Worm (Caenorhabditis elegans): ENCODE data around the gene rmd-1.
A peak's percentile ranks its signal among the peaks of the same experiment; 100 is the strongest.

The rmd-1 gene

ce11 chrIII:9764718-9765117 is 5.8 kb downstream of the rmd-1 start:
- TF ChIP-seq tab-1 (GFP tag; IDR thresholded peaks at IDR 0.05) = 0 out of 2 replicates have a peak, but pooled peaks have one; percentile 59
- TF ChIP-seq klf-2 (GFP tag; conservative IDR thresholded peaks at IDR 0.05) = no peak

- TF ChIP-seq med-1 (GFP tag; optimal IDR thresholded peaks at IDR 0.05; ENCODE audit: insufficient read depth) = no peak
- TF ChIP-seq ztf-23 (GFP tag; IDR thresholded peaks at IDR 0.05) = peak; percentile 83
- peak; percentile 28 for TF ChIP-seq T22C8.4 (GFP tag; IDR thresholded peaks at IDR 0.05)
- peak; percentile 97 for TF ChIP-seq cog-1 (tag; optimal IDR thresholded peaks at IDR 0.05)
- peak; percentile 96 for TF ChIP-seq flt-1 (GFP tag; IDR thresholded peaks at IDR 0.05)
- peak; percentile 64 for TF ChIP-seq ztf-29 (GFP tag; IDR thresholded peaks at IDR 0.05)
- TF ChIP-seq klf-2 (GFP tag; conservative IDR thresholded peaks at IDR 0.05) = peak; percentile 56; the same call in 1 of the 2 replicates
- TF ChIP-seq ref-1 (GFP tag; conservative IDR thresholded peaks at IDR 0.05) = peak; percentile 60; the same call in 1 of the 2 replicates
- TF ChIP-seq tab-1 (GFP tag; IDR thresholded peaks at IDR 0.05) = peak; percentile 77
These were observed 6.6 kb downstream of the rmd-1 start for ce11 chrIII:9765465-9765900.

- TF ChIP-seq T22C8.4 (GFP tag; IDR thresholded peaks at IDR 0.05) (peak; percentile 88), flt-1 (GFP tag; IDR thresholded peaks at IDR 0.05) (no peak), ref-1 (GFP tag; conservative IDR thresholded peaks at IDR 0.05) (no peak), ztf-23 (GFP tag; IDR thresholded peaks at IDR 0.05) (peak; percentile 16; the same call in 1 of the 2 replicates)
These were observed 7.3 kb downstream of the rmd-1 start, which contains the start of gene cbp-1 for ce11 chrIII:9766175-9766574. Gene cbp-1, plus strand, starts transcription at chrIII:9766509.

- TF ChIP-seq ref-1 (GFP tag; conservative IDR thresholded peaks at IDR 0.05) (no peak), T22C8.4 (GFP tag; IDR thresholded peaks at IDR 0.05) (no peak), ztf-29 (GFP tag; IDR thresholded peaks at IDR 0.05) (no peak), flt-1 (GFP tag; IDR thresholded peaks at IDR 0.05) (0 out of 2 replicates have a peak, but pooled peaks have one; percentile 59), klf-2 (GFP tag; conservative IDR thresholded peaks at IDR 0.05) (no peak), tab-1 (GFP tag; IDR thresholded peaks at IDR 0.05) (no peak)
These were observed 8.2 kb downstream of the rmd-1 start for ce11 chrIII:9767095-9767494.

ce11 chrIII:9768023-9768422 is 9.1 kb downstream of the rmd-1 start:
- no peak for TF ChIP-seq ztf-23 (GFP tag; IDR thresholded peaks at IDR 0.05)
- 0 out of 2 replicates have a peak, but pooled peaks have one; percentile 50 for TF ChIP-seq flt-1 (GFP tag; IDR thresholded peaks at IDR 0.05)
- no peak for TF ChIP-seq ref-1 (GFP tag; conservative IDR thresholded peaks at IDR 0.05)
- TF ChIP-seq tab-1 (GFP tag; IDR thresholded peaks at IDR 0.05) = no peak

- TF ChIP-seq tab-1 (GFP tag; IDR thresholded peaks at IDR 0.05) (no peak), ztf-29 (GFP tag; IDR thresholded peaks at IDR 0.05) (no peak), med-1 (GFP tag; optimal IDR thresholded peaks at IDR 0.05; ENCODE audit: insufficient read depth) (no peak), ztf-23 (GFP tag; IDR thresholded peaks at IDR 0.05) (no peak), klf-2 (GFP tag; conservative IDR thresholded peaks at IDR 0.05) (no peak)
These were observed 11.7 kb downstream of the rmd-1 start for ce11 chrIII:9770590-9770989.

- TF ChIP-seq med-1 (GFP tag; optimal IDR thresholded peaks at IDR 0.05; ENCODE audit: insufficient read depth) = no peak
- no peak for TF ChIP-seq ztf-23 (GFP tag; IDR thresholded peaks at IDR 0.05)
- no peak for TF ChIP-seq flt-1 (GFP tag; IDR thresholded peaks at IDR 0.05)
- TF ChIP-seq ref-1 (GFP tag; conservative IDR thresholded peaks at IDR 0.05) = no peak
- no peak for TF ChIP-seq tab-1 (GFP tag; IDR thresholded peaks at IDR 0.05)
- no peak for TF ChIP-seq ztf-29 (GFP tag; IDR thresholded peaks at IDR 0.05)
- TF ChIP-seq klf-2 (GFP tag; conservative IDR thresholded peaks at IDR 0.05) = no peak
- no peak for TF ChIP-seq cog-1 (tag; optimal IDR thresholded peaks at IDR 0.05)
- no peak for TF ChIP-seq T22C8.4 (GFP tag; IDR thresholded peaks at IDR 0.05)
These were observed 13.5 kb downstream of the rmd-1 start for ce11 chrIII:9772394-9772793.

- TF ChIP-seq cog-1 (tag; optimal IDR thresholded peaks at IDR 0.05) = no peak
These were observed 17.0 kb downstream of the rmd-1 start for ce11 chrIII:9775916-9776315.

- TF ChIP-seq ref-1 (GFP tag; conservative IDR thresholded peaks at IDR 0.05) (no peak), flt-1 (GFP tag; IDR thresholded peaks at IDR 0.05) (0 out of 2 replicates have a peak, but pooled peaks have one; percentile 39), cog-1 (tag; optimal IDR thresholded peaks at IDR 0.05) (no peak), klf-2 (GFP tag; conservative IDR thresholded peaks at IDR 0.05) (no peak), tab-1 (GFP tag; IDR thresholded peaks at IDR 0.05) (no peak)
These were observed 17.4 kb downstream of the rmd-1 start, which contains the start of gene usp-46 for ce11 chrIII:9776323-9776722. Gene usp-46, plus strand, starts transcription at chrIII:9776623.

- TF ChIP-seq ref-1 (GFP tag; conservative IDR thresholded peaks at IDR 0.05) = no peak
- no peak for TF ChIP-seq T22C8.4 (GFP tag; IDR thresholded peaks at IDR 0.05)
- no peak for TF ChIP-seq med-1 (GFP tag; optimal IDR thresholded peaks at IDR 0.05; ENCODE audit: insufficient read depth)
- TF ChIP-seq cog-1 (tag; optimal IDR thresholded peaks at IDR 0.05) = no peak
- no peak for TF ChIP-seq ztf-23 (GFP tag; IDR thresholded peaks at IDR 0.05)
These were observed 20.2 kb downstream of the rmd-1 start for ce11 chrIII:9779080-9779479.

- TF ChIP-seq cog-1 (tag; optimal IDR thresholded peaks at IDR 0.05) = no peak
- TF ChIP-seq med-1 (GFP tag; optimal IDR thresholded peaks at IDR 0.05; ENCODE audit: insufficient read depth) = no peak
- no peak for TF ChIP-seq flt-1 (GFP tag; IDR thresholded peaks at IDR 0.05)
- no peak for TF ChIP-seq ztf-29 (GFP tag; IDR thresholded peaks at IDR 0.05)
- TF ChIP-seq ref-1 (GFP tag; conservative IDR thresholded peaks at IDR 0.05) = no peak
- TF ChIP-seq T22C8.4 (GFP tag; IDR thresholded peaks at IDR 0.05) = no peak
- TF ChIP-seq klf-2 (GFP tag; conservative IDR thresholded peaks at IDR 0.05) = no peak
- no peak for TF ChIP-seq ztf-23 (GFP tag; IDR thresholded peaks at IDR 0.05)
- TF ChIP-seq tab-1 (GFP tag; IDR thresholded peaks at IDR 0.05) = no peak
These were observed 21.4 kb downstream of the rmd-1 start, which contains the start of gene sqv-3 for ce11 chrIII:9780254-9780653. Gene sqv-3, minus strand, starts transcription at chrIII:9780354.

Measured in whole organism, midembryonic.